Worm (Caenorhabditis elegans): Measurements from ENCODE around the gene Y57E12B.10.

DNA sequence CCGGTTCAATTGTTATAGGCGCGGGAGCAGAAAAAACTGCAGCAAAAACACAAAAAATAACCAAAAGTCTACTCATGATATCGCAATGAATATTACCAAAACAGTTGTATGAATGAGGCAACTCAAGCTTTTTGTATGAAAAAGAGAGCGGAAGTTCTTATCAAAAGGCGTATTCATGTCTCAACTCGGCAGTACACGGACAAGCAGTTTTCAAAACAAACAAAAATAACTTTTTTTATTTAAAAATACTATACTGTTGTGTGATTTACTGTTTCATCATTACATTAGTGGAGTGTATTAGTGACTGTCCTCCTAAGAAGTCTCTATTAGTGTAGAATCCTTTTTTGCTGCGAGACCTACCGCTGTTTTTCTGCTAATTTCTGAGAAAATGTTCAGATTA lies 11.7 kb upstream of the Y57E12B.10 start, which contains the start of gene Y57E12B.4:
- TF ChIP-seq lir-3 (tag; optimal IDR thresholded peaks at IDR 0.05; ENCODE audit: poor library complexity) (no peak), jun-1 (tag; optimal IDR thresholded peaks at IDR 0.05) (no peak), skn-1 (tag; optimal IDR thresholded peaks at IDR 0.05) (no peak), ceh-82 (tag; optimal IDR thresholded peaks at IDR 0.05) (no peak), ceh-8 (GFP tag; optimal IDR thresholded peaks at IDR 0.05) (no peak), unc-62 (GFP tag; optimal IDR thresholded peaks at IDR 0.05) (no peak), nhr-77 (tag; optimal IDR thresholded peaks at IDR 0.05) (no peak), dsc-1 (tag; optimal IDR thresholded peaks at IDR 0.05) (no peak), snpc-4 (tag; optimal IDR thresholded peaks at IDR 0.05) (no peak), nhr-237 (tag; optimal IDR thresholded peaks at IDR 0.05) (no peak)
